Worm (Caenorhabditis elegans): ENCODE data around the gene C50A2.3.
A peak's percentile ranks its signal among the peaks of the same experiment; 100 is the strongest.

C50A2.3 gene

DNA sequence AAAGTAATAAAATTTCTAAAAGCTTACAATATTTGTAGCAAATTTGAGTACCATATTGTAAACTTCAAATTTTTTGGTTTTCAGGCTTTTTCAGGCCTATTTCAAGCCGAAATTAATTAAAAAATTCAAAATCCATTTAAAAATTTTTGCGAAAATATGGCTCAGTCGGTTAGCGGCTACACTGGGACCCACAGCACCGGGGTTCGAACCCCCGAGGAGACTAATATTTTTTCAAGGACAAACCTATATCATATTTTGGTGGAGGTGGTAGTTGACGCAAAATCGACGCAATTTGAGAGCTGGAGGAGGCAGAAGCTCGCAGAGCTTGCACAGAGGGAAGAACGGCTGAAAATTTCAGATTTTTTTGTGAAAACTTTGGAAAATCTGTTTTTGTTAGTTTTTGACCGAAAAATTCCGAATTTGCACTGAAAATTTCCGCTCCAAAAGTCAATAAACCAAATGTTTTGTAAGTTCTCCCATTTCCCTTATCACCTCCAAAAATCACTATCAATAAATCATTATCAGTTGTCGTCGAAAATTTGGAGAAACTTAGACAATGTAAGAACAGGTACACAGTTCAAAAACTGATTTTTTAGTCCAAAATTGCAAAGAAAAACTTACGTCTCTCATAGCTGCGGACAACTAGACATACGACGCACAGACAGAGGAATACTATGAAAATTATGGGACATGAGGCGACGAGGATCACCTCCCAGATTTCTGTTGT lies 9.2 kb downstream of the C50A2.3 start:
- no peak for TF ChIP-seq C16A3.4 (tag; optimal IDR thresholded peaks at IDR 0.05)
- TF ChIP-seq lsy-2 (tag; optimal IDR thresholded peaks at IDR 0.05), result no peak
- no peak for TF ChIP-seq unc-30 (tag; optimal IDR thresholded peaks at IDR 0.05)
- no peak for TF ChIP-seq ama-1 (optimal IDR thresholded peaks at IDR 0.05)
- TF ChIP-seq hlh-4 (tag; optimal IDR thresholded peaks at IDR 0.05), result no peak
- TF ChIP-seq pax-3 (tag; optimal IDR thresholded peaks at IDR 0.05), result no peak
- no peak for TF ChIP-seq ceh-82 (tag; optimal IDR thresholded peaks at IDR 0.05)
- TF ChIP-seq lir-3 (tag; optimal IDR thresholded peaks at IDR 0.05; ENCODE audit: poor library complexity), result no peak
- TF ChIP-seq alr-1 (tag; optimal IDR thresholded peaks at IDR 0.05; ENCODE audit: borderline replicate concordance), result no peak
- no peak for TF ChIP-seq nhr-28 (tag; optimal IDR thresholded peaks at IDR 0.05)
- TF ChIP-seq vab-15 (tag; optimal IDR thresholded peaks at IDR 0.05), result no peak
- no peak for TF ChIP-seq nhr-47 (tag; optimal IDR thresholded peaks at IDR 0.05)
- no peak for TF ChIP-seq grh-1 (GFP tag; IDR thresholded peaks at IDR 0.05)
- no peak for TF ChIP-seq xbp-1 (tag; optimal IDR thresholded peaks at IDR 0.05)
- TF ChIP-seq tbx-2 (tag; optimal IDR thresholded peaks at IDR 0.05), result no peak
- TF ChIP-seq nhr-85 (tag), result peak; percentile 56
- no peak for TF ChIP-seq nhr-19 (GFP tag; conservative IDR thresholded peaks at IDR 0.05)
- no peak for TF ChIP-seq sup-37 (GFP tag; optimal IDR thresholded peaks at IDR 0.05)
- peak; percentile 56 for TF ChIP-seq elt-2 (tag; optimal IDR thresholded peaks at IDR 0.05)
- TF ChIP-seq C04F5.9 (tag; optimal IDR thresholded peaks at IDR 0.05), result no peak
- no peak for TF ChIP-seq nhr-237 (tag; optimal IDR thresholded peaks at IDR 0.05)
- peak; percentile 31 for TF ChIP-seq pqm-1 (tag; optimal IDR thresholded peaks at IDR 0.05)
- TF ChIP-seq jun-1 (tag; optimal IDR thresholded peaks at IDR 0.05), result no peak
- no peak for TF ChIP-seq nhr-76 (tag; optimal IDR thresholded peaks at IDR 0.05)
- TF ChIP-seq snpc-4 (tag; optimal IDR thresholded peaks at IDR 0.05), result no peak
- no peak for TF ChIP-seq fkh-10 (GFP tag; optimal IDR thresholded peaks at IDR 0.05)
- TF ChIP-seq elt-3 (tag; optimal IDR thresholded peaks at IDR 0.05), result peak in 1 of 6 experiments; percentile 10
- no peak for TF ChIP-seq efl-3 (GFP tag; optimal IDR thresholded peaks at IDR 0.05)
- no peak for TF ChIP-seq lin-39 (tag; optimal IDR thresholded peaks at IDR 0.05)
- TF ChIP-seq ceh-88 (GFP tag; IDR thresholded peaks at IDR 0.05), result no peak
- TF ChIP-seq efl-1 (optimal IDR thresholded peaks at IDR 0.05), result no peak
- peak in 1 of 2 experiments; percentile 41 for TF ChIP-seq efl-1 (GFP tag; optimal IDR thresholded peaks at IDR 0.05 in 1 of 2)
- TF ChIP-seq mef-2 (tag; optimal IDR thresholded peaks at IDR 0.05), result no peak

DNA sequence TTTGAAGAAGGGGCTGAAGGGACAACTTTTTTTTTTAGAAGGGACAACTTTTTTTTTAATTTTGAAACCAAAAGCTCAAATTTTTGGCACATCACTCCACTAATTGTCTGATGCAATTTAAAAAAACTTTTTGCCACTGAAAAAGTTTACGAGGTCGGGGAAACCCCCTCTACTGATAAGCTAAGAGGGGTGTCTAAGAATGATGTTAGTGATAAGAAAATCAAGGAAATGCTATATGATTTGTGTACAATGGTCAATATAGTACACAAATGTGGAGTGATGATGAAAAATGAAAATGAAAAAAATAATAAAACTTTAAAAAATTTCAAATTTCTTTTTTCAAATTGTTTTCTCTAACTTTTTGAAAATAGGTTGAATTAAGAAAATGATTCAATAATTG lies 10.2 kb downstream of the C50A2.3 start:
- TF ChIP-seq tbx-2 (tag; optimal IDR thresholded peaks at IDR 0.05) (no peak), efl-1 (optimal IDR thresholded peaks at IDR 0.05) (no peak), efl-1 (GFP tag; optimal IDR thresholded peaks at IDR 0.05 in 1 of 2) (peak in 1 of 2 experiments; percentile 69), tlp-1 (tag; optimal IDR thresholded peaks at IDR 0.05) (peak; percentile 57), elt-2 (tag; optimal IDR thresholded peaks at IDR 0.05) (peak; percentile 84), ama-1 (optimal IDR thresholded peaks at IDR 0.05) (no peak), nhr-85 (tag) (peak; percentile 11)

DNA sequence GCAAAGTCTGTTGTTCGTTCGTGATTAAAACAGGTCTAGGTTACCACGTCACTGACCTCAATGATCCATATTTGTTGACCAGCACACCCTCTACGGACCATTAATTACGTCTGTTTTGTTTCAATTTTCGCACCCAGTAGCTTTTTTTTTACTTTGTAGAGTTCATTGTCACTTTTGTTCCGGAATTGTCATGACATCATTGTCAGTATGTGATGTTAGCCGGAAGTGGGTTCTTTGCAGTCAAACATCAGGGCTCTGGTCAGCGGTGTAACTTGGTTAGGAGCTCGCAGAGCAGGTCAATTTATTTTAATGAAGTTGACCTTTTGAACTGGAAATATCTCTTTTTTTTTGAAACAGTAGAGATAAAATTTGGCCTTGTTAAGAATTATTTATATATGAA lies 21.2 kb downstream of the C50A2.3 start, which contains the start of gene C44B12.6:
C44B12.6 (minus strand) TSS at position 101 of the 400 bp plus-strand sequence.
- TF ChIP-seq mef-2 (tag; optimal IDR thresholded peaks at IDR 0.05) (no peak), C04F5.9 (tag; optimal IDR thresholded peaks at IDR 0.05) (no peak), ceh-90 (tag; optimal IDR thresholded peaks at IDR 0.05) (no peak), lin-14 (GFP tag; optimal IDR thresholded peaks at IDR 0.05) (no peak), snpc-4 (tag; optimal IDR thresholded peaks at IDR 0.05) (no peak), swsn-7 (tag; optimal IDR thresholded peaks at IDR 0.05) (no peak), dsc-1 (tag; optimal IDR thresholded peaks at IDR 0.05) (no peak), mab-9 (GFP tag; IDR thresholded peaks at IDR 0.05) (no peak), efl-3 (GFP tag; optimal IDR thresholded peaks at IDR 0.05) (no peak), hpl-2 (GFP tag; optimal IDR thresholded peaks at IDR 0.05) (no peak), elt-3 (tag; optimal IDR thresholded peaks at IDR 0.05) (no peak), ceh-8 (GFP tag; optimal IDR thresholded peaks at IDR 0.05) (no peak), C16A3.4 (tag; optimal IDR thresholded peaks at IDR 0.05) (no peak), hlh-17 (GFP tag; optimal IDR thresholded peaks at IDR 0.05; ENCODE audit: borderline replicate concordance) (no peak), nhr-90 (tag; optimal IDR thresholded peaks at IDR 0.05; ENCODE audit: poor library complexity) (no peak), fkh-4 (tag; optimal IDR thresholded peaks at IDR 0.05; ENCODE audit: borderline replicate concordance) (no peak), blmp-1 (tag; optimal IDR thresholded peaks at IDR 0.05) (no peak), ama-1 (optimal IDR thresholded peaks at IDR 0.05) (no peak), lin-35 (GFP tag; optimal IDR thresholded peaks at IDR 0.05) (no peak), nhr-11 (tag; optimal IDR thresholded peaks at IDR 0.05) (no peak)
